Fruit fly (Drosophila melanogaster) whole organism, embryonic: ENCODE results near the gene CG42671.

Experiments
- Antp ChIP-seq: fragments of 200-800 bp; sonication (Bioruptor generic); optimal IDR thresholded peaks from 3 replicates; lab custom pipeline; 2016; ENCODE audit warnings: missing biosample characterization, missing genetic modification characterization
- Awh ChIP-seq: fragments of 200-800 bp; sonication (Bioruptor generic); IDR thresholded peaks from 2 replicates; pipeline ENCODE4, ENCODE4 v1.3.6; 2022; ENCODE audit warnings: missing biosample characterization, missing genetic modification characterization
- C15 ChIP-seq: fragments of 200-800 bp; sonication (Bioruptor generic); IDR thresholded peaks from 3 replicates; pipeline ENCODE4 v1.3.6; 2022; ENCODE audit warnings: missing biosample characterization, missing genetic modification characterization
- CG10147 ChIP-seq: fragments of 200-800 bp; sonication (Bioruptor generic); optimal IDR thresholded peaks from 2 replicates; lab custom pipeline; 2019; ENCODE audit warnings: missing biosample characterization, mild to moderate bottlenecking, missing genetic modification characterization, moderate library complexity
- CG1024 ChIP-seq: fragments of 200-800 bp; sonication (Bioruptor generic); IDR thresholded peaks from 2 replicates; pipeline ENCODE4 v1.3.6; 2022; ENCODE audit warnings: missing biosample characterization, missing genetic modification characterization
- CG12155 ChIP-seq: fragments of 200-800 bp; sonication (Bioruptor generic); optimal IDR thresholded peaks from 3 replicates; lab custom pipeline; 2016; ENCODE audit warnings: missing biosample characterization, missing genetic modification characterization
- CG12219 ChIP-seq: fragments of 200-800 bp; sonication (Bioruptor generic); optimal IDR thresholded peaks from 3 replicates; lab custom pipeline; 2018; ENCODE audit warnings: missing biosample characterization, mild to moderate bottlenecking, missing genetic modification characterization
- CG12769 ChIP-seq: fragments of 200-800 bp; sonication (Bioruptor generic); optimal IDR thresholded peaks from 2 replicates; lab custom pipeline; 2019; ENCODE audit warnings: missing biosample characterization, mild to moderate bottlenecking, missing genetic modification characterization, moderate library complexity
- CG13296 ChIP-seq: fragments of 200-800 bp; sonication (Bioruptor generic); optimal IDR thresholded peaks from 3 replicates; lab custom pipeline; 2018; ENCODE audit warnings: missing biosample characterization, mild to moderate bottlenecking, missing genetic modification characterization
- CG15479 ChIP-seq: fragments of 200-800 bp; sonication (Bioruptor generic); optimal IDR thresholded peaks from 3 replicates; lab custom pipeline; 2019; ENCODE audit warnings: missing biosample characterization, mild to moderate bottlenecking, missing genetic modification characterization, moderate library complexity
- CG17361 ChIP-seq: fragments of 200-800 bp; sonication (Bioruptor generic); IDR thresholded peaks from 3 replicates; pipeline ENCODE4 v1.3.6; 2022; ENCODE audit warnings: missing biosample characterization, missing genetic modification characterization
- CG18619 ChIP-seq: fragments of 200-800 bp; sonication (Bioruptor generic); optimal IDR thresholded peaks from 3 replicates; lab custom pipeline; 2017; ENCODE audit warnings: missing biosample characterization, mild to moderate bottlenecking, missing genetic modification characterization
- CG4282 ChIP-seq: fragments of 200-800 bp; sonication (Bioruptor generic); optimal IDR thresholded peaks from 2 replicates; lab custom pipeline; 2016; ENCODE audit warnings: missing biosample characterization, missing genetic modification characterization
- CG4820 ChIP-seq: fragments of 200-800 bp; sonication (Bioruptor generic); optimal IDR thresholded peaks from 3 replicates; lab custom pipeline; 2016; ENCODE audit warnings: missing biosample characterization, missing genetic modification characterization
- CG6765 ChIP-seq: fragments of 200-800 bp; sonication (Bioruptor generic); optimal IDR thresholded peaks from 3 replicates; lab custom pipeline; 2017; ENCODE audit warnings: missing biosample characterization, mild to moderate bottlenecking, missing genetic modification characterization
- CG6791 ChIP-seq: fragments of 200-800 bp; sonication (Bioruptor generic); IDR thresholded peaks from 3 replicates; pipeline ENCODE4 v1.3.6; 2022; ENCODE audit warnings: missing biosample characterization, missing genetic modification characterization; ENCODE audit not compliant: partially characterized antibody
- CG8388 ChIP-seq: fragments of 200-800 bp; sonication (Bioruptor generic); optimal IDR thresholded peaks from 2 replicates; lab custom pipeline; 2019; ENCODE audit warnings: missing biosample characterization, mild to moderate bottlenecking, missing genetic modification characterization, moderate library complexity
- CG9797 ChIP-seq: fragments of 200-800 bp; sonication (Bioruptor generic); optimal IDR thresholded peaks from 3 replicates; lab custom pipeline; 2018; ENCODE audit warnings: missing biosample characterization, mild to moderate bottlenecking, missing genetic modification characterization
- CG9876 ChIP-seq: fragments of 200-800 bp; sonication (Bioruptor generic); optimal IDR thresholded peaks from 2 replicates; lab custom pipeline; 2016; ENCODE audit warnings: missing biosample characterization, missing genetic modification characterization
- CkIIα-i1 ChIP-seq: fragments of 200-800 bp; sonication (Bioruptor generic); IDR thresholded peaks from 2 replicates; pipeline ENCODE4 v1.3.6; 2022; ENCODE audit warnings: missing biosample characterization, missing genetic modification characterization
- Deaf1 ChIP-seq: fragments of 200-800 bp; optimal IDR thresholded peaks from 3 replicates; lab custom pipeline; 2019; ENCODE audit warnings: missing biosample characterization, mild to moderate bottlenecking, missing genetic modification characterization, moderate library complexity
- ERR ChIP-seq: fragments of 200-800 bp; sonication (Bioruptor generic); optimal IDR thresholded peaks from 2 replicates; lab custom pipeline; 2016; ENCODE audit warnings: missing biosample characterization, missing genetic modification characterization
- Hey ChIP-seq: fragments of 200-800 bp; sonication (Bioruptor generic); optimal IDR thresholded peaks from 3 replicates; lab custom pipeline; 2018; ENCODE audit warnings: missing biosample characterization, mild to moderate bottlenecking, missing genetic modification characterization
- NFAT ChIP-seq: fragments of 200-800 bp; sonication (Bioruptor generic); IDR thresholded peaks from 2 replicates; pipeline ENCODE4 v1.3.6; 2022; ENCODE audit warnings: missing biosample characterization, missing genetic modification characterization
- Nf-YB ChIP-seq: fragments of 200-800 bp; sonication (Bioruptor generic); optimal IDR thresholded peaks from 3 replicates; lab custom pipeline; 2019; ENCODE audit warnings: missing biosample characterization, mild to moderate bottlenecking, missing genetic modification characterization, moderate library complexity
- ab ChIP-seq: fragments of 200-800 bp; sonication (Bioruptor generic); optimal IDR thresholded peaks from 2 replicates; lab custom pipeline; 2016; ENCODE audit warnings: missing biosample characterization, missing genetic modification characterization
- ara ChIP-seq: fragments of 200-800 bp; sonication (Bioruptor generic); IDR thresholded peaks from 2 replicates; pipeline ENCODE4 v1.3.6; 2022; ENCODE audit warnings: missing biosample characterization, missing genetic modification characterization
- chif ChIP-seq, 2 experiments: fragments of 200-800 bp; sonication (Bioruptor generic); optimal IDR thresholded peaks; 3 replicates each; lab custom pipeline; 2016; ENCODE audit warnings: missing biosample characterization in 2 of 2, missing genetic modification characterization in 2 of 2
- da ChIP-seq: fragments of 200-800 bp; sonication (Bioruptor generic); optimal IDR thresholded peaks from 2 replicates; lab custom pipeline; 2016; ENCODE audit warnings: missing biosample characterization, missing genetic modification characterization
- dan ChIP-seq: fragments of 200-800 bp; sonication (Bioruptor generic); IDR thresholded peaks from 2 replicates; pipeline ENCODE4 v1.3.6; 2022; ENCODE audit warnings: missing biosample characterization, missing genetic modification characterization
- dmrt11E ChIP-seq: fragments of 200-800 bp; sonication (Bioruptor generic); optimal IDR thresholded peaks from 3 replicates; lab custom pipeline; 2018; ENCODE audit warnings: missing biosample characterization, mild to moderate bottlenecking, missing genetic modification characterization, moderate library complexity
- ems ChIP-seq: fragments of 200-800 bp; sonication (Bioruptor generic); optimal IDR thresholded peaks from 3 replicates; lab custom pipeline; 2016; ENCODE audit warnings: missing biosample characterization, missing genetic modification characterization
- gce ChIP-seq: fragments of 200-800 bp; sonication (Bioruptor generic); IDR thresholded peaks from 3 replicates; pipeline ENCODE4 v1.3.6; 2022; ENCODE audit warnings: missing biosample characterization, missing genetic modification characterization
- gcm2 ChIP-seq: fragments of 200-800 bp; sonication (Bioruptor generic); optimal IDR thresholded peaks from 2 replicates; lab custom pipeline; 2016; ENCODE audit warnings: missing biosample characterization, missing genetic modification characterization
- h ChIP-seq: fragments of >200 bp; optimal IDR thresholded peaks from 2 replicates; lab custom pipeline; 2017
- insv ChIP-seq, 2 experiments: fragments of 200-800 bp; sonication (Bioruptor generic); optimal IDR thresholded peaks; 3 replicates each; lab custom pipeline; 2016 to 2018; ENCODE audit warnings: missing biosample characterization in 2 of 2, missing genetic modification characterization in 2 of 2
- jing ChIP-seq: fragments of 200-800 bp; sonication (Bioruptor generic); optimal IDR thresholded peaks from 2 replicates; lab custom pipeline; 2018; ENCODE audit warnings: missing biosample characterization, mild to moderate bottlenecking, missing genetic modification characterization
- mirr ChIP-seq: fragments of 200-800 bp; sonication (Bioruptor generic); optimal IDR thresholded peaks from 3 replicates; lab custom pipeline; 2018; ENCODE audit warnings: missing biosample characterization, mild to moderate bottlenecking, missing genetic modification characterization
- nau ChIP-seq: fragments of 200-800 bp; sonication (Bioruptor generic); optimal IDR thresholded peaks from 3 replicates; lab custom pipeline; 2017; ENCODE audit warnings: missing biosample characterization, mild to moderate bottlenecking, missing genetic modification characterization, missing genetic modification reagents
- nom ChIP-seq: fragments of 200-800 bp; sonication (Bioruptor generic); optimal IDR thresholded peaks from 2 replicates; lab custom pipeline; 2017; ENCODE audit warnings: missing biosample characterization, missing genetic modification characterization, mild to moderate bottlenecking, moderate library complexity, missing genetic modification reagents
- pho ChIP-seq: fragments of 200-800 bp; sonication (Bioruptor generic); optimal IDR thresholded peaks from 2 replicates; lab custom pipeline; 2016; ENCODE audit warnings: missing biosample characterization, missing genetic modification characterization
- phol ChIP-seq: fragments of 200-800 bp; sonication (Bioruptor generic); optimal IDR thresholded peaks from 3 replicates; lab custom pipeline; 2018; ENCODE audit warnings: missing biosample characterization, mild to moderate bottlenecking, missing genetic modification characterization, moderate library complexity
- ranshi ChIP-seq: fragments of 200-800 bp; sonication (Bioruptor generic); IDR thresholded peaks from 2 replicates; pipeline ENCODE4 v1.3.6; 2022; ENCODE audit warnings: missing biosample characterization, missing genetic modification characterization
- schlank ChIP-seq: fragments of 200-800 bp; sonication (Bioruptor generic); optimal IDR thresholded peaks from 2 replicates; lab custom pipeline; 2018; ENCODE audit warnings: missing biosample characterization, mild to moderate bottlenecking, missing genetic modification characterization
- slou ChIP-seq: fragments of 200-800 bp; sonication (Bioruptor generic); optimal IDR thresholded peaks from 3 replicates; lab custom pipeline; 2016; ENCODE audit warnings: missing biosample characterization, missing genetic modification characterization
- ssp ChIP-seq: fragments of 200-800 bp; sonication (Bioruptor generic); IDR thresholded peaks from 2 replicates; pipeline ENCODE4 v1.3.6; 2022; ENCODE audit warnings: missing biosample characterization, missing genetic modification characterization
- stc ChIP-seq: fragments of 200-800 bp; sonication (Bioruptor generic); IDR thresholded peaks from 2 replicates; pipeline ENCODE4 v1.3.6; 2022; ENCODE audit warnings: missing biosample characterization, missing genetic modification characterization
- tin ChIP-seq: fragments of 200-800 bp; sonication (Bioruptor generic); optimal IDR thresholded peaks from 3 replicates; lab custom pipeline; 2016; ENCODE audit warnings: missing biosample characterization, missing genetic modification characterization
- tio ChIP-seq: fragments of 200-800 bp; sonication (Bioruptor generic); optimal IDR thresholded peaks from 2 replicates; lab custom pipeline; 2017; ENCODE audit warnings: missing biosample characterization, missing genetic modification characterization, inconsistent platforms
- unc-4 ChIP-seq: fragments of 200-800 bp; sonication (Bioruptor generic); IDR thresholded peaks from 2 replicates; pipeline ENCODE4 v1.3.6; 2022; ENCODE audit warnings: missing biosample characterization, missing genetic modification characterization; ENCODE audit not compliant: partially characterized antibody
- zfh2 ChIP-seq: fragments of 200-800 bp; sonication (Bioruptor generic); optimal IDR thresholded peaks from 2 replicates; lab custom pipeline; 2016; ENCODE audit warnings: missing biosample characterization, missing genetic modification characterization

Gene CG42671

DNA sequence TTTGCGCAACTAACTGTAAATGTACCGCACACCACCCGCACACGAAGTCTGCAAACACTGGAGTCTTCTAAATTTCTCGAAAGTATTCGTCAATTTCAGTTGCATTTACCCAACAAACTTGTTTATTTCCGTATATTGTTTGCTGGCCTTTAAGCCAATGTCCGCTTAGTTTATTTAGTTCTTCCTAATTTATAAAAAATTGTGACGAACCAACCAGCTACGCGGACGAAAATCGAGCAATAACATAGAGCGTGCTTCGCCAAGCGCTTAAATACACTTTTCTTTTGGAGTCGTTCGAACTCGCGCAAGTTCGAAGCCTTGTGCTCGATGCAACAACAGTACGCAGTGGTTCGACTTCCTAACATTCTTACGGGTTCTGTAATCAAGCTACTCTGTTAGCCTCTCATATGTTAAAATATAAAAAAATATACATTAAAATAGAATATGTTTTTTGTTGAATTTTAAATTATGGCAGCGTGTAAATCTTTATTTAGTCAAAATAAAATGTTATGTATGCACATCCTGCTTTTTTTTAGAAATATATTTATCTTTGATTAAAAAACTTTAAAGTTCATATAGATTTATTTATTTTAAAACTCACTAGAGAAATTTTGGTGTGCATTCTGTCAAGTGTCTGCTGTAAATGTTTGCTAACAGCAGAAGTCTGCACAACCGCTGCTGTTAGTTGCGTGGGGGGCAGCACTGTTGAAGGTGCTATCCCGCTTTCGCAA is 16.8 kb upstream of the CG42671 start, which contains the start of gene GlcAT-P (continued):
- no peak for TF ChIP-seq da (GFP tag; lab: Kevin White, UChicago)
- TF ChIP-seq mirr (GFP tag; lab: Kevin White, UChicago): no peak
- TF ChIP-seq CG6791 (GFP tag; lab: Robert Waterston, UW): no peak
- peak; percentile 15 for TF ChIP-seq CG15479
- TF ChIP-seq h (lab: Kevin White, UChicago): no peak
- TF ChIP-seq CG8388 (GFP tag; lab: Kevin White, UChicago): peak; percentile 75
- no peak for TF ChIP-seq CkIIα-i1
- TF ChIP-seq phol (tag; lab: Kevin White, UChicago): peak; percentile 67
- no peak for TF ChIP-seq CG9876 (GFP tag; lab: Kevin White, UChicago)
- TF ChIP-seq ranshi: peak; percentile 53; the same call in 1 of the 2 replicates
- TF ChIP-seq nau (GFP tag; lab: Kevin White, UChicago): no peak
- TF ChIP-seq ara (GFP tag; lab: Robert Waterston, UW): no peak
- no peak for TF ChIP-seq chif (GFP tag; optimal IDR thresholded peaks at IDR 0.05; lab: Kevin White, UChicago)
- no peak for TF ChIP-seq Hey (tag; lab: Kevin White, UChicago)
- TF ChIP-seq dan (GFP tag; lab: Robert Waterston, UW): no peak
- TF ChIP-seq ems: no peak
- TF ChIP-seq C15 (GFP tag; lab: Robert Waterston, UW): no peak
- no peak for TF ChIP-seq jing
- no peak for TF ChIP-seq gcm2 (GFP tag; lab: Kevin White, UChicago)
- TF ChIP-seq nom: no peak
- no peak for TF ChIP-seq CG6765 (GFP tag; lab: Kevin White, UChicago)
- TF ChIP-seq stc: peak; percentile 66
- no peak for TF ChIP-seq zfh2
- no peak for TF ChIP-seq CG12219 (GFP tag; lab: Kevin White, UChicago)
- TF ChIP-seq tin (GFP tag; lab: Kevin White, UChicago): peak; percentile 44
- no peak for TF ChIP-seq insv (GFP tag; optimal IDR thresholded peaks at IDR 0.05; lab: Kevin White, UChicago)
- TF ChIP-seq CG10147: peak; percentile 64
- peak; percentile 11 for TF ChIP-seq slou (GFP tag; lab: Kevin White, UChicago)
- TF ChIP-seq ERR (GFP tag; lab: Kevin White, UChicago): no peak
- TF ChIP-seq Nf-YB (GFP tag; lab: Kevin White, UChicago): peak; percentile 59
- TF ChIP-seq CG4820 (GFP tag; lab: Kevin White, UChicago): peak; percentile 20
- TF ChIP-seq CG1024 (GFP tag; lab: Robert Waterston, UW): no peak
- peak; percentile 79 for TF ChIP-seq dmrt11E (tag; lab: Kevin White, UChicago)
- TF ChIP-seq CG4282 (GFP tag; lab: Kevin White, UChicago): no peak
- no peak for TF ChIP-seq pho
- TF ChIP-seq CG13296 (GFP tag; lab: Kevin White, UChicago): peak; percentile 75
- no peak for TF ChIP-seq schlank (tag; lab: Kevin White, UChicago)
- TF ChIP-seq unc-4 (GFP tag; lab: Robert Waterston, UW): no peak
- TF ChIP-seq ssp (GFP tag; lab: Robert Waterston, UW): no peak
- no peak for TF ChIP-seq NFAT
- no peak for TF ChIP-seq tio (GFP tag; lab: Kevin White, UChicago)
- 0 out of 2 replicates have a peak, but pooled peaks have one; percentile 51 for TF ChIP-seq Awh (GFP tag; lab: Robert Waterston, UW)
- peak; percentile 32 for TF ChIP-seq CG18619 (GFP tag; lab: Kevin White, UChicago)
- no peak for TF ChIP-seq gce (GFP tag; lab: Robert Waterston, UW)
- TF ChIP-seq ab (GFP tag; lab: Kevin White, UChicago): no peak
- TF ChIP-seq CG12769 (tag; lab: Kevin White, UChicago): no peak
- TF ChIP-seq CG12155 (GFP tag; lab: Kevin White, UChicago): peak; percentile 44
- TF ChIP-seq Antp (GFP tag; lab: Kevin White, UChicago): no peak
- TF ChIP-seq CG9797 (GFP tag; lab: Kevin White, UChicago): no peak
- TF ChIP-seq Deaf1: peak; percentile 45
- peak; percentile 87 for TF ChIP-seq CG17361 (GFP tag; lab: Robert Waterston, UW)
